Worm (Caenorhabditis elegans) whole organism, mixed stage, embryonic: ENCODE measurements around the gene str-238.

Experiments
- bed-3 ChIP-seq: fragments of 200-800 bp; sonication (Bioruptor generic); optimal IDR thresholded peaks from 3 replicates; lab custom pipeline; 2018; ENCODE audit warnings: mild to moderate bottlenecking, missing genetic modification characterization, moderate library complexity, missing compliant biosample characterization
- blmp-1 ChIP-seq: fragments of 150-350 bp; optimal IDR thresholded peaks from 2 replicates; lab custom pipeline; 2014; ENCODE audit warnings: missing biosample characterization, missing genetic modification characterization
- ceh-39 ChIP-seq: fragments of 150-350 bp; optimal IDR thresholded peaks from 2 replicates; lab custom pipeline; 2014; ENCODE audit warnings: missing biosample characterization, missing genetic modification characterization
- ceh-43 ChIP-seq: fragments of 200-800 bp; sonication (Bioruptor generic); optimal IDR thresholded peaks from 2 replicates; lab custom pipeline; 2018; ENCODE audit warnings: mild to moderate bottlenecking, missing genetic modification characterization, moderate library complexity, missing compliant biosample characterization
- ces-1 ChIP-seq: fragments of 150-350 bp; optimal IDR thresholded peaks from 2 replicates; lab custom pipeline; 2014; ENCODE audit warnings: missing biosample characterization, missing genetic modification reagents, missing genetic modification characterization
- drap-1 ChIP-seq: fragments of 200-800 bp; sonication (Bioruptor generic); optimal IDR thresholded peaks from 3 replicates; lab custom pipeline; 2018; ENCODE audit warnings: mild to moderate bottlenecking, missing genetic modification characterization, missing compliant biosample characterization
- elt-1 ChIP-seq: sonication (generic microtip); optimal IDR thresholded peaks from 2 replicates; lab custom pipeline; 2017; ENCODE audit warnings: missing genetic modification characterization, mild to moderate bottlenecking, missing compliant biosample characterization, antibody characterized with exemption, moderate library complexity, borderline replicate concordance; ENCODE audit not compliant: insufficient read depth
- elt-3 ChIP-seq: fragments of 150-350 bp; optimal IDR thresholded peaks from 2 replicates; lab custom pipeline; 2014; ENCODE audit warnings: missing biosample characterization, missing genetic modification characterization
- flh-1 ChIP-seq: fragments of 200-800 bp; sonication (Bioruptor generic); optimal IDR thresholded peaks from 2 replicates; lab custom pipeline; 2018; ENCODE audit warnings: mild to moderate bottlenecking, missing genetic modification characterization, moderate library complexity, missing compliant biosample characterization
- ham-2 ChIP-seq: fragments of 200-800 bp; sonication (Bioruptor generic); optimal IDR thresholded peaks from 2 replicates; lab custom pipeline; 2018; ENCODE audit warnings: mild to moderate bottlenecking, missing genetic modification characterization, missing compliant biosample characterization
- lin-13 ChIP-seq: fragments of 150-350 bp; optimal IDR thresholded peaks from 2 replicates; lab custom pipeline; 2014; ENCODE audit warnings: missing biosample characterization, missing genetic modification characterization
- lin-32 ChIP-seq: fragments of 200-800 bp; sonication (Bioruptor generic); optimal IDR thresholded peaks from 2 replicates; lab custom pipeline; 2018; ENCODE audit warnings: mild to moderate bottlenecking, missing genetic modification characterization, missing compliant biosample characterization
- lsy-2 ChIP-seq: fragments of 150-350 bp; optimal IDR thresholded peaks from 2 replicates; lab custom pipeline; 2014; ENCODE audit warnings: missing biosample characterization, missing genetic modification characterization
- mab-5 ChIP-seq: fragments of 150-350 bp; optimal IDR thresholded peaks from 2 replicates; lab custom pipeline; 2014; ENCODE audit warnings: missing biosample characterization, missing genetic modification characterization
- mep-1 ChIP-seq: fragments of 150-350 bp; optimal IDR thresholded peaks from 2 replicates; lab custom pipeline; 2017; ENCODE audit warnings: missing biosample characterization, missing genetic modification reagents, missing genetic modification characterization, inconsistent platforms
- mls-2 ChIP-seq: sonication (generic microtip); optimal IDR thresholded peaks from 2 replicates; lab custom pipeline; 2016; ENCODE audit warnings: mild to moderate bottlenecking, missing genetic modification characterization, moderate library complexity, missing compliant biosample characterization
- nhr-12 ChIP-seq: fragments of 150-350 bp; optimal IDR thresholded peaks from 2 replicates; lab custom pipeline; 2014; ENCODE audit warnings: missing biosample characterization, missing genetic modification characterization
- nhr-2 ChIP-seq: fragments of 150-350 bp; optimal IDR thresholded peaks from 2 replicates; lab custom pipeline; 2014; ENCODE audit warnings: missing biosample characterization, missing genetic modification characterization
- nhr-237 ChIP-seq: fragments of 150-350 bp; optimal IDR thresholded peaks from 2 replicates; lab custom pipeline; 2014; ENCODE audit warnings: missing biosample characterization, missing genetic modification characterization
- nhr-28 ChIP-seq: fragments of 150-350 bp; optimal IDR thresholded peaks from 2 replicates; lab custom pipeline; 2014; ENCODE audit warnings: missing biosample characterization, missing genetic modification characterization
- pha-4 ChIP-seq: fragments of 150-350 bp; optimal IDR thresholded peaks from 2 replicates; lab custom pipeline; 2018; ENCODE audit warnings: missing biosample characterization, missing genetic modification reagents, missing genetic modification characterization
- sem-2 ChIP-seq: fragments of 200-800 bp; sonication (Bioruptor generic); optimal IDR thresholded peaks from 2 replicates; lab custom pipeline; 2018; ENCODE audit warnings: mild to moderate bottlenecking, missing genetic modification characterization, missing compliant biosample characterization
- snpc-4 ChIP-seq: fragments of 150-350 bp; optimal IDR thresholded peaks from 2 replicates; lab custom pipeline; 2014; ENCODE audit warnings: missing biosample characterization, missing genetic modification characterization
- sptf-1 ChIP-seq: sonication (generic microtip); optimal IDR thresholded peaks from 2 replicates; lab custom pipeline; 2017; ENCODE audit warnings: mild to moderate bottlenecking, missing genetic modification characterization, moderate library complexity, missing compliant biosample characterization
- tbx-8 ChIP-seq: fragments of 200-800 bp; sonication (Bioruptor generic); optimal IDR thresholded peaks from 2 replicates; lab custom pipeline; 2018; ENCODE audit warnings: mild to moderate bottlenecking, missing genetic modification characterization, moderate library complexity, missing compliant biosample characterization
- unc-39 ChIP-seq: fragments of 150-350 bp; optimal IDR thresholded peaks from 2 replicates; lab custom pipeline; 2014; ENCODE audit warnings: missing biosample characterization, missing genetic modification characterization
- zip-8 ChIP-seq: fragments of 150-350 bp; optimal IDR thresholded peaks from 2 replicates; lab custom pipeline; 2014; ENCODE audit warnings: missing biosample characterization, missing genetic modification characterization
- ztf-11 ChIP-seq: fragments of 150-350 bp; optimal IDR thresholded peaks from 2 replicates; lab custom pipeline; 2014; ENCODE audit warnings: missing biosample characterization, missing genetic modification characterization

The str-238 gene

DNA sequence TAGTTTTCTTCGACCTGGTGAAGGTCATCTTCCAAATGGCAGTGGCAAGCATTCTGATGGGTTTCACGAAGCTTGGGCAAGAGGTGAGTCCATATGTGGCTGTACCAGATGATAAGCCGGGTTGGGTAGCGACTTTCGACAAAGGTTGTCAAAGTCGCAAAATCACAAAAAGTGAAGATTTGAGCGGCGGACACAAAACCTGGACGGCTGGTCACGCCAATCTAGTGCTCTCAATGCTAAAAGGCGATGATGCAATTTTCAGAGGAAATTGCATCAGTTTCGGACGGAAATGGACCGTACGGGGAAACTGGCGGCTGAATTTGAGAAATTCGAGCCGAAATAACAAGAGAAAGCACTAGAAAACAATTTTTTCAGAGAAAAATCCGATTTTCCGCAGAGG, 32.4 kb downstream of the str-238 start:
- TF ChIP-seq nhr-12 (tag; lab: Kevin White, UChicago), result no peak
- no peak for TF ChIP-seq elt-1 (tag; lab: Kevin White, UChicago)
- no peak for TF ChIP-seq ces-1 (GFP tag; lab: Kevin White, UChicago)
- TF ChIP-seq lin-13 (tag; lab: Kevin White, UChicago), result no peak
- no peak for TF ChIP-seq sptf-1
- TF ChIP-seq mep-1 (tag; lab: Kevin White, UChicago), result no peak
- no peak for TF ChIP-seq sem-2 (GFP tag; lab: Kevin White, UChicago)
- TF ChIP-seq ztf-11 (tag; lab: Kevin White, UChicago), result no peak
- TF ChIP-seq drap-1 (GFP tag; lab: Kevin White, UChicago), result no peak
- TF ChIP-seq blmp-1 (tag; lab: Kevin White, UChicago), result no peak
- TF ChIP-seq lsy-2 (tag; lab: Kevin White, UChicago), result no peak

DNA sequence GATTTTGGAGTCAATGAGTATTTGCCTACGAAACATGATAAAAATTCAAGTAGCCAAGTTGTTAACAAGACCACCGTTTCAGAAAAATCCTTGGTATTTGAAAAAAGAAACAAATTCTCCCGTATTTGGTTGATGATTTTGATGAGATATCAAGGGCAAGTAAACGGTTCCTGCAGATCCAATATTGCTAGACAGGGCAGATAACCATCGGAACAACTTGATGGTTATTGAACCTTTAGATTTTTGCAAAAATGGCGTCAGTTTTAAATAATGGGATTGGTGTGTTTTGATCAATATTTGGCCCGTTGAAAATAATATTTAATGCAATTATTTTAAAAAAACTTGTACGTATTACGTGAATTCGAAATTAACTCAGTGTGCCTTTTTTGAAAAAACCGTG, 35.4 kb downstream of the str-238 start:
- TF ChIP-seq snpc-4 (tag; lab: Kevin White, UChicago) (no peak), elt-1 (tag; lab: Kevin White, UChicago) (peak; percentile 38), nhr-28 (tag; lab: Kevin White, UChicago) (no peak), pha-4 (tag; lab: Kevin White, UChicago) (no peak)

DNA sequence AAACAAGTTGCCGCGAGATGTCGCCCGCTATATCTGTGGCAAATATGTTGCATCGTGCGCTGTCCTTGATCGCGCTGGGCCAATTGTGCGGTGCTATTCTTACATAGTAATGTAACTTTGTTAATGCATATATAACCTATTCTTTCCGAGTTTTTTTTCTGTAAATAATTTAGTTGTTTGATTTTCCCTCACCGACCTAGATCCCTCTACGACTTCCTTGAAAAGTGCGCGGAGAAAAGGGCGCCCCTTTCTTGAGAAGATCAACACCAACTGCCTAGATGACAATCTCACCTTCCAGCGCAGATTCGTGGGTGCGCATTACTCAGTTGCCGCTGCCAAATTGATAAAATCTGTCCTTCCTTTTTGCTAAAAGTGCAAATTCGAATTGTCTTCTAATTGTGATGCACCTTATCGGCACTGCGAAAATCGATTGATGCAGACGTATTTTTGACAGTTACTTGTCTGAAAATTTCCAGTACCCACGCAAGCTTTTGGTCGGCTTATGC, 36.8 kb downstream of the str-238 start:
- peak; percentile 85 for TF ChIP-seq elt-1 (tag; lab: Kevin White, UChicago)
- TF ChIP-seq unc-39 (tag; lab: Kevin White, UChicago), result no peak
- no peak for TF ChIP-seq lin-32 (GFP tag; lab: Kevin White, UChicago)

DNA sequence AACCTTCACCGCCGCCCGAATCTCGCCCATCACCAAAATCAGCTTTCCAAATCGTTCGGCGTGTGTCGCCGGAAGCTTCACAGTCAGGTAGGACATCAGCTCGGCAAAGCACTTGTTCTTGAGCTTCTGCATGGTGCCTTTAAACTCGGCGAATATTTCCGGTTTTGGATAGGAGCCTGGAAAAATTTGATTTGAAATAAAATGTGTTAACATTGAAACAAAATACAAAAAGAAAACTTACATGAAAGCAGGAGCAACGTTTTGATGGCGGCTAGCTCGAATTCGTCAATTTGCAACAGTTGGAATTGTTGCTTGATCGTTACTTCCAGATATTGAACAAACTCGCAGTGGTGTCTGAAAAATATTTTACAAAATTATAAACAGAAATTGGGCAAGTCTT, 37.9 kb downstream of the str-238 start:
- TF ChIP-seq drap-1 (GFP tag; lab: Kevin White, UChicago), result no peak
- no peak for TF ChIP-seq flh-1 (GFP tag; lab: Kevin White, UChicago)
- TF ChIP-seq lin-32 (GFP tag; lab: Kevin White, UChicago), result no peak
- no peak for TF ChIP-seq mls-2 (tag; lab: Kevin White, UChicago)
- TF ChIP-seq nhr-237, result no peak
- no peak for TF ChIP-seq tbx-8 (GFP tag; lab: Kevin White, UChicago)

DNA sequence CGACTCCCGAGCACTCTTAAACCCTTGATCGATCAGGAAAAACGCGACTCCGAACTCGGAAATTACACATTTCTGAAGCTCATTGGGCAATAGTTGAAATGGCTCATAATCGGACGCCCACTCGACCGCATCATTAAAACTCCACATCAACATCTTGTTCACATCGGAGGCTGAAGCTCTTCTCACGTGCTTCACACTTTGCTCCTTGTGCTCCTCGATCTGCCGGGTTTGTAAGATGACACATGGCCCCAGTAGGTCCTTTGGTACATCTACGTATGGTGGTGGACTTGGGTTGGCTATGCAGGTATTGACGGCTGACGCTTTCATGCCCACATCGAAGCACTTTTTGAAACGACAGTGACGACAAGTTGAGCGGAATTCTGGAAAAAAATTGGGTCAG, 38.6 kb downstream of the str-238 start:
- TF ChIP-seq elt-3 (tag; lab: Kevin White, UChicago) (no peak), sem-2 (GFP tag; lab: Kevin White, UChicago) (no peak), snpc-4 (tag; lab: Kevin White, UChicago) (no peak), lsy-2 (tag; lab: Kevin White, UChicago) (no peak), ztf-11 (tag; lab: Kevin White, UChicago) (no peak), ceh-43 (GFP tag; lab: Kevin White, UChicago) (no peak), ceh-39 (tag; lab: Kevin White, UChicago) (no peak), nhr-28 (tag; lab: Kevin White, UChicago) (no peak), nhr-2 (tag; lab: Kevin White, UChicago) (no peak), nhr-12 (tag; lab: Kevin White, UChicago) (no peak), tbx-8 (GFP tag; lab: Kevin White, UChicago) (no peak), lin-32 (GFP tag; lab: Kevin White, UChicago) (no peak), mls-2 (tag; lab: Kevin White, UChicago) (no peak), ham-2 (no peak), bed-3 (GFP tag; lab: Kevin White, UChicago) (no peak), pha-4 (tag; lab: Kevin White, UChicago) (no peak), zip-8 (no peak), blmp-1 (tag; lab: Kevin White, UChicago) (no peak)
- TF ChIP-seq, all 35 proteins: peak for 0

DNA sequence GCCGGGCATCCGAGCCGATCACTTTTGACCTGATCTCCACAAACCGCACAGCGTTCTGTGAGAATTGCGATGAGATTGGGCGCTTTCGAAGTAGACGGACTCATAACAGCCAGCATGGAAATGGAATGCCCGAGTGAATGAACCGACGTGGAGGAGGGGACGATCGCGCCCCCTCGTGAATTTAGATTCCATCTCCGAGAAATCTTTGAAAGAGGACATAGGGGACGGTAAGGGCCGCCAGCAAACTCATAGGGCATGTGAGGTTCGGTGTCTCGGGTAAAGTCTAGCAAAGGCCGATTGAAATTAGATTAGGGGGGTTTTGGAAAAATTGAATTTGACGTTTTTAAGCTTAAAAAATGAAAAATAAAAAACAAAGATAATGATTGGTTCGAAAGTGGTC, 39.7 kb downstream of the str-238 start, which contains the start of gene nhr-270:
Gene nhr-270, minus strand, starts transcription at position 257 of the 400 bp plus-strand sequence.
- TF ChIP-seq elt-3 (tag; lab: Kevin White, UChicago) (no peak), bed-3 (GFP tag; lab: Kevin White, UChicago) (no peak), zip-8 (no peak), mep-1 (tag; lab: Kevin White, UChicago) (no peak), mab-5 (tag; lab: Kevin White, UChicago) (no peak), ham-2 (no peak), mls-2 (tag; lab: Kevin White, UChicago) (no peak), elt-1 (tag; lab: Kevin White, UChicago) (peak; percentile 36), lsy-2 (tag; lab: Kevin White, UChicago) (no peak)
